Worm (Caenorhabditis elegans) whole organism, late embryonic: ENCODE data around the gene daf-9.
A peak's percentile ranks its signal among the peaks of the same experiment; 100 is the strongest.

Source experiments
- F13H6.1 ChIP-seq: sonication (generic microtip); optimal IDR thresholded peaks from 2 replicates; lab custom pipeline; 2016; ENCODE audit warnings: missing genetic modification characterization, missing compliant biosample characterization
- K09A11.1 ChIP-seq: sonication (generic microtip); optimal IDR thresholded peaks from 2 replicates; lab custom pipeline; 2017; ENCODE audit warnings: antibody characterized with exemption, mild to moderate bottlenecking, missing genetic modification characterization, missing compliant biosample characterization; ENCODE audit not compliant: insufficient read depth
- ceh-2 ChIP-seq: sonication (generic microtip); optimal IDR thresholded peaks from 2 replicates; lab custom pipeline; 2016; ENCODE audit warnings: missing genotype, missing genetic modification characterization, missing compliant biosample characterization
- ceh-30 ChIP-seq: fragments of 150-350 bp; optimal IDR thresholded peaks from 2 replicates; lab custom pipeline; 2014; ENCODE audit warnings: missing biosample characterization, missing genetic modification characterization
- ceh-31 ChIP-seq: sonication (generic microtip); optimal IDR thresholded peaks from 2 replicates; lab custom pipeline; 2016; ENCODE audit warnings: missing genetic modification characterization, missing compliant biosample characterization
- ceh-45 ChIP-seq: fragments of 200-800 bp; sonication (Bioruptor generic); IDR thresholded peaks from 2 replicates; pipeline ENCODE4 v1.3.6; 2022; ENCODE audit warnings: missing genetic modification reagents, missing genetic modification characterization, missing compliant biosample characterization
- ceh-48 ChIP-seq: sonication (generic microtip); optimal IDR thresholded peaks from 2 replicates; lab custom pipeline; 2016; ENCODE audit warnings: missing genetic modification characterization, inconsistent platforms, missing compliant biosample characterization
- ceh-6 ChIP-seq: fragments of 200-800 bp; sonication (Bioruptor generic); optimal IDR thresholded peaks from 2 replicates; lab custom pipeline; 2018; ENCODE audit warnings: mild to moderate bottlenecking, missing genetic modification characterization, missing compliant biosample characterization
- dmd-4 ChIP-seq: sonication (generic microtip); optimal IDR thresholded peaks from 2 replicates; lab custom pipeline; 2016; ENCODE audit warnings: borderline replicate concordance, missing genetic modification characterization, missing compliant biosample characterization
- hlh-13 ChIP-seq: fragments of 200-800 bp; sonication (Bioruptor generic); optimal IDR thresholded peaks from 2 replicates; lab custom pipeline; 2018; ENCODE audit warnings: mild to moderate bottlenecking, missing genetic modification characterization, missing compliant biosample characterization
- hlh-15 ChIP-seq: sonication (generic microtip); optimal IDR thresholded peaks from 2 replicates; lab custom pipeline; 2016; ENCODE audit warnings: missing genetic modification characterization, missing compliant biosample characterization
- hlh-30 ChIP-seq: sonication (generic microtip); optimal IDR thresholded peaks from 2 replicates; lab custom pipeline; 2017; ENCODE audit warnings: antibody characterized with exemption, missing genetic modification characterization, missing compliant biosample characterization; ENCODE audit not compliant: insufficient read depth
- hlh-8 ChIP-seq: sonication (generic microtip); optimal IDR thresholded peaks from 2 replicates; lab custom pipeline; 2016; ENCODE audit warnings: missing genotype, missing genetic modification characterization, missing compliant biosample characterization
- lim-6 ChIP-seq: sonication (generic microtip); optimal IDR thresholded peaks from 2 replicates; lab custom pipeline; 2016; ENCODE audit warnings: missing genetic modification characterization, missing compliant biosample characterization
- lin-11 ChIP-seq: fragments of 200-800 bp; sonication (Bioruptor generic); optimal IDR thresholded peaks from 2 replicates; lab custom pipeline; 2018; ENCODE audit warnings: mild to moderate bottlenecking, missing genetic modification characterization, missing compliant biosample characterization
- madf-2 ChIP-seq: sonication (generic microtip); optimal IDR thresholded peaks from 2 replicates; lab custom pipeline; 2017; ENCODE audit warnings: missing genetic modification characterization, missing compliant biosample characterization
- nhr-11 ChIP-seq: fragments of 150-350 bp; optimal IDR thresholded peaks from 2 replicates; lab custom pipeline; 2014; ENCODE audit warnings: missing biosample characterization, missing genetic modification characterization
- pag-3 ChIP-seq: sonication (generic microtip); optimal IDR thresholded peaks from 2 replicates; lab custom pipeline; 2016; ENCODE audit warnings: missing compliant biosample characterization, missing genetic modification characterization, borderline replicate concordance
- pat-9 ChIP-seq: fragments of 200-800 bp; sonication (Bioruptor generic); optimal IDR thresholded peaks from 2 replicates; lab custom pipeline; 2018; ENCODE audit warnings: mild to moderate bottlenecking, missing genetic modification characterization, moderate library complexity, missing compliant biosample characterization
- pha-2 ChIP-seq: sonication (generic microtip); optimal IDR thresholded peaks from 2 replicates; lab custom pipeline; 2017; ENCODE audit warnings: mild to moderate bottlenecking, missing genetic modification characterization, missing compliant biosample characterization
- pha-4 ChIP-seq: fragments of 150-350 bp; optimal IDR thresholded peaks from 2 replicates; lab custom pipeline; 2018; ENCODE audit warnings: missing biosample characterization, missing genetic modification reagents, missing genetic modification characterization
- pqm-1 ChIP-seq: sonication (generic microtip); optimal IDR thresholded peaks from 2 replicates; lab custom pipeline; 2016; ENCODE audit warnings: missing genetic modification characterization, missing compliant biosample characterization
- ref-2 ChIP-seq: sonication (generic microtip); optimal IDR thresholded peaks from 2 replicates; lab custom pipeline; 2016; ENCODE audit warnings: missing genetic modification characterization, missing compliant biosample characterization
- rnt-1 ChIP-seq: sonication (generic microtip); optimal IDR thresholded peaks from 2 replicates; lab custom pipeline; 2016; ENCODE audit warnings: missing genetic modification characterization, missing compliant biosample characterization
- sdc-2 ChIP-seq: sonication (generic microtip); optimal IDR thresholded peaks from 2 replicates; lab custom pipeline; 2016; ENCODE audit warnings: missing genotype, missing genetic modification characterization, missing compliant biosample characterization
- syd-9 ChIP-seq: sonication (generic microtip); optimal IDR thresholded peaks from 2 replicates; lab custom pipeline; 2016; ENCODE audit warnings: mild to moderate bottlenecking, missing genetic modification characterization, moderate library complexity, missing compliant biosample characterization
- ttx-3 ChIP-seq: sonication (generic microtip); optimal IDR thresholded peaks from 2 replicates; lab custom pipeline; 2016; ENCODE audit warnings: missing genetic modification reagents, missing genetic modification characterization, missing compliant biosample characterization
- unc-55 ChIP-seq: sonication (generic microtip); optimal IDR thresholded peaks from 2 replicates; lab custom pipeline; 2017; ENCODE audit warnings: missing biosample characterization, missing genetic modification reagents, missing genetic modification characterization
- unc-86 ChIP-seq: sonication (generic microtip); optimal IDR thresholded peaks from 2 replicates; lab custom pipeline; 2016; ENCODE audit warnings: missing genetic modification characterization, missing compliant biosample characterization
- zip-5 ChIP-seq: sonication (generic microtip); optimal IDR thresholded peaks from 2 replicates; lab custom pipeline; 2016; ENCODE audit warnings: missing genetic modification characterization, missing compliant biosample characterization
- ztf-16 ChIP-seq: sonication (generic microtip); optimal IDR thresholded peaks from 2 replicates; lab custom pipeline; 2017; ENCODE audit warnings: missing genetic modification characterization, missing compliant biosample characterization

daf-9 gene

DNA sequence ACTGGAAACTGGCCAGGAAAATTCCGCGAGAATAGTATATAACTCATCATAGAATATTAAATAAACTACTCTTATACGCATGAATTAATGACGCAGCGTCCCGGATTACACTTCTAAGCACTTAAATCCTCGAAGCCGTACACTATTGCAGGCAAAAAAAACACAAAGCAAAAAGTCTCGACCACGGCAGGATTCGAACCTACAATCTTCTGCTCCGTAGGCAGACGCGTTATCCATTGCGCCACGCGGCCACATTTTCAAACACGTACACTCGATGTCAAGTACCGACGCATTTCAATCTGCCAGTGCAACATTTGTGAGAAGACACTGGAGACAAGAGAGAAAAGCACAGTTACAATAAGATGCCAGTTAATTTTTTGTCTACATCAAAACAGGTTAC lies 23.2 kb downstream of the daf-9 start (continued):
- TF ChIP-seq ceh-45 (GFP tag; lab: Robert Waterston, UW), result peak; percentile 53; the same call in 1 of the 2 replicates
- TF ChIP-seq pat-9 (tag; lab: Kevin White, UChicago), result peak; percentile 12
- peak; percentile 35 for TF ChIP-seq hlh-13 (GFP tag; lab: Kevin White, UChicago)
- peak; percentile 35 for TF ChIP-seq hlh-15 (tag; lab: Kevin White, UChicago)
- no peak for TF ChIP-seq unc-86 (tag; lab: Kevin White, UChicago)
- TF ChIP-seq, all 69 proteins: peak for 28

DNA sequence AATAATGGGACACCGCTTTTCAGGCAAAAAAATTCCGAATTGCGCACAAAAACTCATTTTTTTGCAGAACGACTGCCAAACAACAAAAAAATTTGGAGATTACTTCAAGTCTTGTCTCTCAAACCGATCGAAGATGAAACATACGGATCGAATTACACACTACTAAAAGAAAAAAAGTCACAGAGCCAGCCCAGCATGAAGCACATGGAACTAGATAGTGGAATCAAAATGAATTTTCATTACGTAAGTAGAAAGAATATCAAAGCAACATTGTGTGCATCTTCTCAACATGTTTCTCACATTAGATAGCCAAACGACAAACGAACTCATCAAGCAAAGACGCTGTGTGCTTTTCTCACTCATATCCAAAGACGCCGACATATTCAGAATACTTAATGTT lies 24.4 kb downstream of the daf-9 start:
- TF ChIP-seq unc-55 (GFP tag; lab: Kevin White, UChicago) (no peak), madf-2 (tag; lab: Kevin White, UChicago) (no peak), lin-11 (no peak), pha-4 (tag; lab: Kevin White, UChicago) (no peak), nhr-11 (tag; lab: Kevin White, UChicago) (no peak), K09A11.1 (tag; lab: Kevin White, UChicago) (no peak), ceh-2 (tag; lab: Kevin White, UChicago) (no peak), hlh-30 (tag; lab: Kevin White, UChicago) (no peak), ceh-48 (tag; lab: Kevin White, UChicago) (no peak), ceh-45 (GFP tag; lab: Robert Waterston, UW) (no peak), ref-2 (tag; lab: Kevin White, UChicago) (no peak), zip-5 (tag; lab: Kevin White, UChicago) (no peak), ceh-30 (tag; lab: Kevin White, UChicago) (no peak), pag-3 (tag; lab: Kevin White, UChicago) (no peak), syd-9 (tag; lab: Kevin White, UChicago) (no peak), dmd-4 (tag; lab: Kevin White, UChicago) (no peak)

DNA sequence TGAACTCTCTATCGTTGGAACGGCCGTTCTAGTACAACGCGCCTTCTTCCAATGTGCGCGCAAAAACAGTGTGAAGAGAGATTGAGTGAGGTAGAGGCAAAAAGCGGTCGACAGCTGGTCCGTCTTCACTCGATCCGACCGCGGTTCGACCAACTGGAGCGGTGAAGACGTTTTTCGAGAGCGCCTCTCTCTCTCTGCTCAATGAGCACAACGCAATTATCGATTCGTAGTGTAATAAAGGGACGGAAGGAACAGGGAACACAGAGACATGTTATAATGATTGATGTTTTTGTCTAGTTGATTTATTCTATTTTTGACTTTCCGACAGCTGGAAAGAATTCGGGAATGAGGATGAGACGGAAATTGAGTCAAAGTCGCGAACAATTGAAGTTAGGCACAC lies 28.1 kb downstream of the daf-9 start:
- TF ChIP-seq hlh-8 (tag; lab: Kevin White, UChicago) (peak; percentile 7), rnt-1 (tag; lab: Kevin White, UChicago) (peak; percentile 11), unc-55 (GFP tag; lab: Kevin White, UChicago) (peak; percentile 95), ceh-6 (GFP tag; lab: Kevin White, UChicago) (no peak), sdc-2 (peak; percentile 6)

DNA sequence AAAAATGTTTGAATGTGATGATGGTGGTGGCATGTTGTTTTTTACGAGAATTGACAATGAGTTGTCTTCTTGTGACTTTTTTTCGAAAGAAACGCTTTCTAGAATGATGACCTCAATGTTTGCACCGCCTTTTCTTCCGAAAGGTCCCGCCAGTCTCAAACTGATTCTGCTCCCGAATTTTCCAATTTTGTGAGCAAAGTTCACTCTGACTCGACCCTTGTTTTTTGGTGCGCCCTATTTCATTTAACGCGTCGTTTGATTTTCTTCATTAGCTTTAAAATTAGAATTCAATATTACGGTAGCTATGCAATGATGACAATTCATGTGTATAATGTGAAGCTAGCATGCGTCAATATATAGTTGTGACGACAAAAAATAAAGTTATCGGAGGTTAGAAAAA lies 33.9 kb downstream of the daf-9 start, which contains the start of gene lite-1:
lite-1 (minus strand) TSS at position 101 of the 400 bp plus-strand sequence.
- no peak for TF ChIP-seq pqm-1 (tag; lab: Kevin White, UChicago)
- no peak for TF ChIP-seq F13H6.1
- TF ChIP-seq nhr-11 (tag; lab: Kevin White, UChicago), result no peak
- TF ChIP-seq hlh-15 (tag; lab: Kevin White, UChicago), result no peak
- TF ChIP-seq pha-2, result no peak
- no peak for TF ChIP-seq ztf-16 (tag; lab: Kevin White, UChicago)
- TF ChIP-seq lim-6 (tag; lab: Kevin White, UChicago), result no peak
- no peak for TF ChIP-seq pat-9 (tag; lab: Kevin White, UChicago)
- no peak for TF ChIP-seq ttx-3 (tag; lab: Kevin White, UChicago)
- no peak for TF ChIP-seq unc-86 (tag; lab: Kevin White, UChicago)

DNA sequence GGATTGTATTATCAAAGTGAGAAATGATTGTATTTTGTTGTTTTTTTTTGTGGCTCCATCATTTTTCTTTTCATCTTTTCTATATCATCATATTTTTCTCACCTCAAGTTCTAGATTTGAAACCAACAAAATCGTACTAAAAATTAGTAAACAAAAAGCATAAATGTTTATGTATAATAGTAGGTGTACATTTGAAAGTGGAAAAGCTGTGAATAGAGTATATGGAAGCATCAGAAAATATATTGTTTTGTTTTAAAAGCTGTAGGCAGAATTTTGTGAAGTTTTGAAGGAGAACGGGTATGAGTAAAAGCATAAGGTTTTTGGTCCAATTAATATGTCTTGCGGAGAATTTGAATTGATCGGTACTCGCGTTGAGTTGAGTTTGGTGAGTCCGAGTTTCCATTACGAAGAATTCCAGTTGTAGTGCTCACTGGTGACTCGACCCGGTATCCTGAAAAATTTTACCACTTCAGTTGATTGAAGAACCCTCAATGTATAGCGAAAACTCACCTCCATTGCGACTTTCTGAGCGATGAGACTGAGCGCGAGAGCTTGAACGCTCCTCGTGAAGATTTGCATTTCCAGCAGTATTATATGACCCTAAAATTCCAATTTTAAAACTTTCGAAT lies 36.4 kb downstream of the daf-9 start, which contains the start of gene C14F11.4:
C14F11.4 (minus strand) TSS at position 51 of the 629 bp plus-strand sequence.
- no peak for TF ChIP-seq ceh-31
